Fruit fly (Drosophila melanogaster): ENCODE data around the gene CG6980.
A peak's percentile ranks its signal among the peaks of the same experiment; 100 is the strongest.

CG6980 gene

DNA sequence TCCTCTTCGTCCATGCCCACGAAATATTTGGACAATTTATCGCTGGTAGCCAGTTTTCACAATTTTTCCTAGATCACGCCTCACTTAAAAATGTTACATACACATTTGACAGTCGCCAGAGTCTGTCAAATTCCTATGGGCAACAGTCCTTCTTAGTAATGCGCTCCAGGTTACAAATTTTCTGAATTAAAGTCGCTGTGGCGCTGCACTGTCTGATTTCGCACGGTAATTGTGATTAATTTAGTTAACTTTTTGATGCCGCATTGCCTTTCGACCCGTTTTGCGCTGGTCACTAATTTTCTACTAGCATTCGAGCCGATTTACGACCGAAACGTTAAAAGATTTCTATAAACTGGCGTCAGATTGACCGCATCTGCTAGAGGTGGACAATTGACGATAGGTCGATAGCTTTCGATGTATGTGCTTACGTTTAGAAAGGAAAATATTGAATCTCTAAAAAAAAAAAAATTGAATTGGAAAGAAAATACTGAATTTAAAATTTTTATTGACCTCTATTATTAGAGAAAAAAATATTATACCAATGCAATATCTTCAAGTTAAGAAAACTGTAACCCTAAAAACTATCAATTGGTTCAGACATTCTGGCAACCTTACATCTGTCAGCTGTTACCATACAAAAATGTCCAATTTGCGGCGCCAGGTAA is 6.3 kb downstream of the CG6980 start, which contains the start of the genes lili and CG34150 (continued):
- TF ChIP-seq Dip3 (GFP tag; optimal IDR thresholded peaks at IDR 0.05) (peak; percentile 65), unc-4 (GFP tag; IDR thresholded peaks at IDR 0.05; ENCODE audit: partially characterized antibody) (peak; percentile 89), CG2889 (GFP tag; IDR thresholded peaks at IDR 0.05) (0 out of 3 replicates have a peak, but pooled peaks have one; percentile 45), CG12236 (GFP tag; optimal IDR thresholded peaks at IDR 0.05) (peak; percentile 42), zen (tag; optimal IDR thresholded peaks at IDR 0.05) (peak; percentile 54), zen2 (GFP tag; IDR thresholded peaks at IDR 0.05; ENCODE audit: partially characterized antibody) (no peak; the same call in 2 of the 3 replicates), shn (GFP tag; optimal IDR thresholded peaks at IDR 0.05) (peak; percentile 47), CG4360 (GFP tag; IDR thresholded peaks at IDR 0.05) (no peak), CG7963 (GFP tag; IDR thresholded peaks at IDR 0.05; ENCODE audit: partially characterized antibody) (peak; percentile 60; the same call in 1 of the 3 replicates), tin (GFP tag; optimal IDR thresholded peaks at IDR 0.05) (peak; percentile 77), wdn (GFP tag; IDR thresholded peaks at IDR 0.05) (no peak), bbx (GFP tag; IDR thresholded peaks at IDR 0.05; ENCODE audit: partially characterized antibody) (peak; percentile 80), bsh (GFP tag; optimal IDR thresholded peaks at IDR 0.05) (peak; percentile 0 to 68), vfl (GFP tag; optimal IDR thresholded peaks at IDR 0.05) (peak; percentile 73), CG13894 (tag; optimal IDR thresholded peaks at IDR 0.05) (peak; percentile 80), Usf (GFP tag; optimal IDR thresholded peaks at IDR 0.05) (no peak), CG1024 (GFP tag; IDR thresholded peaks at IDR 0.05) (peak; percentile 57), HmgD (GFP tag; optimal IDR thresholded peaks at IDR 0.05) (no peak), cad (GFP tag; optimal IDR thresholded peaks at IDR 0.05) (no peak), grau (tag; optimal IDR thresholded peaks at IDR 0.05) (peak; percentile 75), CG43689 (GFP tag; IDR thresholded peaks at IDR 0.05) (no peak), otp (GFP tag; IDR thresholded peaks at IDR 0.05) (no peak), CG10274 (GFP tag; optimal IDR thresholded peaks at IDR 0.05) (no peak), br (optimal IDR thresholded peaks at IDR 0.05) (no peak), HLHmδ (GFP tag; optimal IDR thresholded peaks at IDR 0.05) (no peak), emc (GFP tag; optimal IDR thresholded peaks at IDR 0.05) (peak; percentile 28), NC2α (GFP tag; optimal IDR thresholded peaks at IDR 0.05) (no peak), CG30431 (GFP tag; optimal IDR thresholded peaks at IDR 0.05) (no peak), Vsx1 (GFP tag; optimal IDR thresholded peaks at IDR 0.05) (no peak), CG6791 (GFP tag; IDR thresholded peaks at IDR 0.05; ENCODE audit: partially characterized antibody) (peak; percentile 76), CG10209 (GFP tag; optimal IDR thresholded peaks at IDR 0.05) (peak; percentile 56), CG17912 (GFP tag; optimal IDR thresholded peaks at IDR 0.05) (no peak), ATbp (GFP tag; optimal IDR thresholded peaks at IDR 0.05) (no peak), ato (GFP tag; IDR thresholded peaks at IDR 0.05; ENCODE audit: partially characterized antibody) (peak; percentile 58; the same call in 1 of the 2 replicates), Hsf (GFP tag; optimal IDR thresholded peaks at IDR 0.05) (peak; percentile 84), usp (GFP tag; optimal IDR thresholded peaks at IDR 0.05) (no peak), Ada2b (GFP tag; IDR thresholded peaks at IDR 0.05) (peak; percentile 63; the same call in 1 of the 2 replicates), CG12104 (GFP tag; optimal IDR thresholded peaks at IDR 0.05) (peak; percentile 52), CG6654 (GFP tag; optimal IDR thresholded peaks at IDR 0.05) (no peak), ara (GFP tag; IDR thresholded peaks at IDR 0.05) (peak; percentile 46; the same call in 1 of the 2 replicates), CG31224 (GFP tag; IDR thresholded peaks at IDR 0.05) (peak; percentile 42; the same call in 1 of the 2 replicates), tll (GFP tag; optimal IDR thresholded peaks at IDR 0.05) (peak in 1 of 2 experiments; percentile 9), CG10959 (GFP tag; IDR thresholded peaks at IDR 0.05) (no peak), E2f2 (GFP tag; IDR thresholded peaks at IDR 0.05) (peak; percentile 76), peb (GFP tag; IDR thresholded peaks at IDR 0.05) (peak; percentile 52; the same call in 1 of the 2 replicates), Poxn (GFP tag; IDR thresholded peaks at IDR 0.05) (no peak), CG9817 (tag; optimal IDR thresholded peaks at IDR 0.05) (peak; percentile 77), CG15479 (GFP tag; optimal IDR thresholded peaks at IDR 0.05) (no peak), Dbx (GFP tag; IDR thresholded peaks at IDR 0.05) (peak; percentile 82)

All from whole organism, embryonic.